Fruit fly (Drosophila melanogaster): ENCODE measurements around the gene mor.

DNA sequence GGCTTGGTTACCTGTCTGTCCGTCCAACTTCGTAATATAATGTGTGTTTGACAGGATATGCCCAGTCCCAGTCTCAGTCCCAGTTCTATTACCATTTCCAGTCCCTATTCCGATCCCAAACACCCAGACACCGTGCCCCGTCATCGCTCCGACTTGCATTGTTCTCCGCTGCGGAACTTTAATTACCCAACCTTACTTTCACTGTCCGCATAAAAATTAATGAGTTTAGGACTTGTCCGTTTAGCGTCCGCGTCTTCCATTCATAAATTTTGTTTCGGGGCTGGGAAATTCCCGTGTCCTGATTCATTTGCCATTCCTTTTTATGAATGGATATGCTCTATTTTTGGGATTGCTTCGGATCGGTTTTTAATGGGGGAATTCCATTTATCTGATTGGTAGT is 15.6 kb upstream of the mor start:
- no peak for TF ChIP-seq dpn (GFP tag; optimal IDR thresholded peaks at IDR 0.05)
- TF ChIP-seq usp (GFP tag; optimal IDR thresholded peaks at IDR 0.05), result no peak
- no peak for TF ChIP-seq crol (GFP tag; IDR thresholded peaks at IDR 0.05)

Data from whole organism, embryonic.